Fruit fly (Drosophila melanogaster) whole organism, embryonic: ENCODE results near the gene flw.

Experiments used
- Aef1 ChIP-seq: fragments of 200-800 bp; sonication (Bioruptor generic); IDR thresholded peaks from 3 replicates; pipeline ENCODE4 v1.3.6; 2022; ENCODE audit warnings: missing biosample characterization, missing genetic modification characterization
- Atf-2 ChIP-seq: fragments of 200-800 bp; sonication (Bioruptor generic); optimal IDR thresholded peaks from 2 replicates; lab custom pipeline; 2016; ENCODE audit warnings: missing biosample characterization, missing genetic modification characterization
- BEAF-32 ChIP-seq: fragments of 200-800 bp; sonication (Bioruptor generic); optimal IDR thresholded peaks from 3 replicates; lab custom pipeline; 2017; ENCODE audit warnings: missing biosample characterization, missing genetic modification characterization, mild to moderate bottlenecking, moderate library complexity, missing genetic modification reagents
- CG11247 ChIP-seq: fragments of 200-800 bp; sonication (Bioruptor generic); IDR thresholded peaks from 2 replicates; pipeline ENCODE4 v1.3.6; 2022; ENCODE audit warnings: missing biosample characterization, missing genetic modification characterization
- CG12659 ChIP-seq: fragments of 200-800 bp; sonication (Bioruptor generic); optimal IDR thresholded peaks from 3 replicates; lab custom pipeline; 2017; ENCODE audit warnings: mild to moderate bottlenecking, missing biosample characterization, missing genetic modification reagents, missing genetic modification characterization
- CG16813 ChIP-seq: fragments of 200-800 bp; sonication (Bioruptor generic); IDR thresholded peaks from 3 replicates; pipeline ENCODE4 v1.3.6; 2022; ENCODE audit warnings: missing biosample characterization, missing genetic modification characterization; ENCODE audit not compliant: partially characterized antibody
- CG17186 ChIP-seq: fragments of 200-800 bp; sonication (Bioruptor generic); optimal IDR thresholded peaks from 3 replicates; lab custom pipeline; 2017; ENCODE audit warnings: missing biosample characterization, missing genetic modification reagents, missing genetic modification characterization
- CG17568 ChIP-seq: fragments of 200-800 bp; sonication (Bioruptor generic); optimal IDR thresholded peaks from 2 replicates; lab custom pipeline; 2018; ENCODE audit warnings: missing biosample characterization, mild to moderate bottlenecking, missing genetic modification characterization, moderate library complexity
- CG2875 ChIP-seq: fragments of 200-800 bp; sonication (Bioruptor generic); optimal IDR thresholded peaks from 2 replicates; lab custom pipeline; 2017; ENCODE audit warnings: missing biosample characterization, mild to moderate bottlenecking, missing genetic modification characterization, missing genetic modification reagents
- CG31224 ChIP-seq: fragments of 200-800 bp; sonication (Bioruptor generic); IDR thresholded peaks from 2 replicates; pipeline ENCODE4 v1.3.6; 2022; ENCODE audit warnings: missing biosample characterization, missing genetic modification characterization
- CG31365 ChIP-seq: fragments of 200-800 bp; sonication (Bioruptor generic); optimal IDR thresholded peaks from 2 replicates; lab custom pipeline; 2018; ENCODE audit warnings: missing biosample characterization, mild to moderate bottlenecking, missing genetic modification characterization
- CG3838 ChIP-seq: fragments of 200-800 bp; sonication (Bioruptor generic); optimal IDR thresholded peaks from 3 replicates; lab custom pipeline; 2016; ENCODE audit warnings: missing biosample characterization, missing genetic modification characterization
- CG4617 ChIP-seq: fragments of 200-800 bp; sonication (Bioruptor generic); optimal IDR thresholded peaks from 3 replicates; lab custom pipeline; 2016; ENCODE audit warnings: missing biosample characterization, missing genetic modification characterization, borderline replicate concordance
- CG4707 ChIP-seq: fragments of 200-800 bp; sonication (Bioruptor generic); optimal IDR thresholded peaks from 2 replicates; lab custom pipeline; 2018; ENCODE audit warnings: missing biosample characterization, mild to moderate bottlenecking, missing genetic modification characterization, moderate library complexity
- CG4854 ChIP-seq: fragments of 200-800 bp; sonication (Bioruptor generic); optimal IDR thresholded peaks from 2 replicates; lab custom pipeline; 2016; ENCODE audit warnings: missing biosample characterization, missing genetic modification characterization, inconsistent platforms
- CG6254 ChIP-seq: fragments of 200-800 bp; sonication (Bioruptor generic); optimal IDR thresholded peaks from 3 replicates; lab custom pipeline; 2017; ENCODE audit warnings: mild to moderate bottlenecking, missing biosample characterization, missing genetic modification reagents, missing genetic modification characterization
- CG6689 ChIP-seq: fragments of 200-800 bp; sonication (Bioruptor generic); IDR thresholded peaks from 2 replicates; pipeline ENCODE4 v1.3.6; 2022; ENCODE audit warnings: missing biosample characterization, missing genetic modification characterization
- CG6813 ChIP-seq: fragments of 200-800 bp; sonication (Bioruptor generic); optimal IDR thresholded peaks from 2 replicates; lab custom pipeline; 2017; ENCODE audit warnings: missing biosample characterization, missing genetic modification characterization, mild to moderate bottlenecking, moderate library complexity, missing genetic modification reagents
- CG7786 ChIP-seq: fragments of 200-800 bp; sonication (Bioruptor generic); optimal IDR thresholded peaks from 2 replicates; lab custom pipeline; 2016; ENCODE audit warnings: missing biosample characterization, missing genetic modification characterization
- CG7839 ChIP-seq: fragments of 200-800 bp; sonication (Bioruptor generic); optimal IDR thresholded peaks from 3 replicates; lab custom pipeline; 2018; ENCODE audit warnings: missing biosample characterization, mild to moderate bottlenecking, missing genetic modification characterization, moderate library complexity
- CG9437 ChIP-seq: fragments of 200-800 bp; sonication (Bioruptor generic); optimal IDR thresholded peaks from 2 replicates; lab custom pipeline; 2018; ENCODE audit warnings: missing biosample characterization, mild to moderate bottlenecking, missing genetic modification characterization
- CG9609 ChIP-seq: fragments of 200-800 bp; sonication (Bioruptor generic); optimal IDR thresholded peaks from 3 replicates; lab custom pipeline; 2016; ENCODE audit warnings: missing biosample characterization, missing genetic modification characterization
- CG9797 ChIP-seq: fragments of 200-800 bp; sonication (Bioruptor generic); optimal IDR thresholded peaks from 3 replicates; lab custom pipeline; 2018; ENCODE audit warnings: missing biosample characterization, mild to moderate bottlenecking, missing genetic modification characterization
- D19A ChIP-seq: fragments of 200-800 bp; optimal IDR thresholded peaks from 3 replicates; lab custom pipeline; 2019; ENCODE audit warnings: missing biosample characterization, mild to moderate bottlenecking, missing genetic modification characterization, moderate library complexity
- E2f1 ChIP-seq: fragments of 200-800 bp; sonication (Bioruptor generic); IDR thresholded peaks from 2 replicates; pipeline ENCODE4 v1.3.6; 2022; ENCODE audit warnings: missing biosample characterization, missing genetic modification characterization
- Ets65A ChIP-seq: fragments of 200-800 bp; sonication (Bioruptor generic); peaks from one replicate; lab custom pipeline; 2016; ENCODE audit warnings: missing biosample characterization, missing genetic modification characterization
- Fer1 ChIP-seq: fragments of 200-800 bp; sonication (Bioruptor generic); optimal IDR thresholded peaks from 2 replicates; lab custom pipeline; 2017; ENCODE audit warnings: missing biosample characterization, mild to moderate bottlenecking, missing genetic modification characterization
- HLHmδ ChIP-seq: fragments of 200-800 bp; sonication (Bioruptor generic); optimal IDR thresholded peaks from 2 replicates; lab custom pipeline; 2018; ENCODE audit warnings: missing biosample characterization, mild to moderate bottlenecking, missing genetic modification characterization, moderate library complexity
- Hand ChIP-seq: fragments of 200-800 bp; sonication (Bioruptor generic); optimal IDR thresholded peaks from 2 replicates; lab custom pipeline; 2017; ENCODE audit warnings: mild to moderate bottlenecking, missing biosample characterization, missing genetic modification reagents, missing genetic modification characterization
- Hr3 ChIP-seq: fragments of 200-800 bp; sonication (Bioruptor generic); optimal IDR thresholded peaks from 3 replicates; lab custom pipeline; 2016; ENCODE audit warnings: missing biosample characterization, missing genetic modification characterization
- Med ChIP-seq: fragments of 200-800 bp; sonication (Bioruptor generic); peaks from one replicate; lab custom pipeline; 2016; ENCODE audit warnings: missing biosample characterization, missing genetic modification characterization, mild to moderate bottlenecking, inconsistent platforms, moderate library complexity
- NC2β ChIP-seq: fragments of 200-800 bp; sonication (Bioruptor generic); optimal IDR thresholded peaks from 2 replicates; lab custom pipeline; 2016; ENCODE audit warnings: missing biosample characterization, missing genetic modification characterization
- Nf-YC ChIP-seq: fragments of 200-800 bp; optimal IDR thresholded peaks from 3 replicates; lab custom pipeline; 2019; ENCODE audit warnings: missing biosample characterization, mild to moderate bottlenecking, missing genetic modification characterization, moderate library complexity
- Scr ChIP-seq: fragments of 200-800 bp; sonication (Bioruptor generic); IDR thresholded peaks from 2 replicates; pipeline ENCODE4 v1.3.6; 2022; ENCODE audit warnings: missing biosample characterization, missing genetic modification characterization; ENCODE audit not compliant: partially characterized antibody
- Sox102F ChIP-seq: fragments of 200-800 bp; sonication (Bioruptor generic); optimal IDR thresholded peaks from 2 replicates; lab custom pipeline; 2018; ENCODE audit warnings: missing biosample characterization, mild to moderate bottlenecking, missing genetic modification characterization, moderate library complexity
- amos ChIP-seq: fragments of 200-800 bp; sonication (Bioruptor generic); IDR thresholded peaks from 2 replicates; pipeline ENCODE4 v1.3.6; 2022; ENCODE audit warnings: missing biosample characterization, missing genetic modification characterization; ENCODE audit not compliant: partially characterized antibody
- ap ChIP-seq: fragments of 200-800 bp; sonication (Bioruptor generic); IDR thresholded peaks from 2 replicates; pipeline ENCODE4 v1.3.6; 2022; ENCODE audit warnings: missing biosample characterization, missing genetic modification characterization
- corto ChIP-seq: fragments of 200-800 bp; sonication (Bioruptor generic); optimal IDR thresholded peaks from 2 replicates; lab custom pipeline; 2016; ENCODE audit warnings: missing biosample characterization, mild to moderate bottlenecking, missing genetic modification characterization, moderate library complexity
- dm ChIP-seq: fragments of 200-800 bp; sonication (Bioruptor generic); optimal IDR thresholded peaks from 3 replicates; lab custom pipeline; 2016; ENCODE audit warnings: missing biosample characterization, missing genetic modification characterization
- eve ChIP-seq, 2 experiments: fragments of >200 bp; optimal IDR thresholded peaks; 2 replicates each; lab custom pipeline; 2017; ENCODE audit warnings: missing biosample characterization in 2 of 2, missing genetic modification characterization in 2 of 2
- h ChIP-seq: fragments of >200 bp; optimal IDR thresholded peaks from 2 replicates; lab custom pipeline; 2017
- her ChIP-seq: fragments of 200-800 bp; sonication (Bioruptor generic); optimal IDR thresholded peaks from 2 replicates; lab custom pipeline; 2016; ENCODE audit warnings: missing biosample characterization, missing genetic modification characterization
- jigr1 ChIP-seq: fragments of 200-800 bp; sonication (Bioruptor generic); IDR thresholded peaks from 3 replicates; pipeline ENCODE4 v1.3.6; 2022; ENCODE audit warnings: missing biosample characterization, missing genetic modification characterization
- odd ChIP-seq: fragments of 200-800 bp; sonication (Bioruptor generic); optimal IDR thresholded peaks from 2 replicates; lab custom pipeline; 2017; ENCODE audit warnings: missing biosample characterization, mild to moderate bottlenecking, missing genetic modification characterization
- sima ChIP-seq: fragments of 200-800 bp; sonication (Bioruptor generic); optimal IDR thresholded peaks from 2 replicates; lab custom pipeline; 2016; ENCODE audit warnings: missing biosample characterization, missing genetic modification characterization
- tio ChIP-seq: fragments of 200-800 bp; sonication (Bioruptor generic); optimal IDR thresholded peaks from 2 replicates; lab custom pipeline; 2017; ENCODE audit warnings: missing biosample characterization, missing genetic modification characterization, inconsistent platforms
- vfl ChIP-seq: fragments of 200-800 bp; sonication (Bioruptor generic); optimal IDR thresholded peaks from 2 replicates; lab custom pipeline; 2016; ENCODE audit warnings: missing biosample characterization, missing genetic modification characterization
- yki ChIP-seq: fragments of >200 bp; optimal IDR thresholded peaks from 3 replicates; lab custom pipeline; 2018
- z ChIP-seq: fragments of 200-800 bp; sonication (Bioruptor generic); IDR thresholded peaks from 3 replicates; pipeline ENCODE4 v1.3.6; 2022; ENCODE audit warnings: missing biosample characterization, missing genetic modification characterization
- zen2 ChIP-seq: fragments of 200-800 bp; sonication (Bioruptor generic); IDR thresholded peaks from 3 replicates; pipeline ENCODE4 v1.3.6; 2022; ENCODE audit warnings: missing biosample characterization, missing genetic modification characterization; ENCODE audit not compliant: partially characterized antibody
- zfh1 ChIP-seq: fragments of 200-800 bp; sonication (Bioruptor generic); IDR thresholded peaks from 3 replicates; pipeline ENCODE4 v1.3.6; 2022; ENCODE audit warnings: missing biosample characterization, missing genetic modification characterization

Gene flw

dm6 chrX:10387672-10388071 lies 1.9 kb downstream of the flw start (continued):
- TF ChIP-seq CG3838 (GFP tag; lab: Kevin White, UChicago) (no peak), CG31224 (GFP tag; lab: Robert Waterston, UW) (0 out of 2 replicates have a peak, but pooled peaks have one; percentile 25), CG2875 (GFP tag; lab: Kevin White, UChicago) (no peak), E2f1 (GFP tag; lab: Robert Waterston, UW) (peak; percentile 23; the same call in 1 of the 2 replicates), ap (GFP tag; lab: Robert Waterston, UW) (no peak), Fer1 (GFP tag; lab: Kevin White, UChicago) (peak; percentile 31), Ets65A (GFP tag; lab: Kevin White, UChicago) (peak; percentile 94), Med (GFP tag; lab: Kevin White, UChicago) (peak; percentile 93), CG4707 (GFP tag; lab: Kevin White, UChicago) (no peak), CG9437 (GFP tag; lab: Kevin White, UChicago) (no peak), corto (GFP tag; lab: Kevin White, UChicago) (no peak), h (lab: Kevin White, UChicago) (no peak), amos (GFP tag; lab: Robert Waterston, UW) (no peak), dm (GFP tag; lab: Kevin White, UChicago) (no peak), jigr1 (GFP tag; lab: Robert Waterston, UW) (no peak), CG6689 (GFP tag; lab: Robert Waterston, UW) (0 out of 2 replicates have a peak, but pooled peaks have one; percentile 23), BEAF-32 (GFP tag; lab: Kevin White, UChicago) (no peak), Atf-2 (GFP tag; lab: Kevin White, UChicago) (no peak), CG7786 (GFP tag; lab: Kevin White, UChicago) (peak; percentile 43), zfh1 (peak; percentile 57; the same call in 2 of the 3 replicates), CG17568 (GFP tag; lab: Kevin White, UChicago) (no peak), CG4617 (GFP tag; lab: Kevin White, UChicago) (no peak), eve (GFP tag; optimal IDR thresholded peaks at IDR 0.05; lab: Kevin White, UChicago) (no peak), her (peak; percentile 8), vfl (GFP tag; lab: Kevin White, UChicago) (no peak), CG16813 (GFP tag; lab: Robert Waterston, UW) (no peak), z (GFP tag; lab: Robert Waterston, UW) (no peak), NC2β (no peak), CG12659 (GFP tag; lab: Kevin White, UChicago) (peak; percentile 29), yki (no peak), zen2 (GFP tag; lab: Robert Waterston, UW) (no peak), CG31365 (tag; lab: Kevin White, UChicago) (peak; percentile 10), CG6813 (GFP tag; lab: Kevin White, UChicago) (no peak), tio (peak; percentile 7), D19A (tag; lab: Kevin White, UChicago) (no peak), CG9797 (no peak), sima (GFP tag; lab: Kevin White, UChicago) (no peak), Nf-YC (tag; lab: Kevin White, UChicago) (no peak), Hr3 (no peak), CG11247 (GFP tag; lab: Robert Waterston, UW) (peak; percentile 62), CG7839 (peak; percentile 66), odd (GFP tag; lab: Kevin White, UChicago) (no peak), Scr (GFP tag; lab: Robert Waterston, UW) (no peak), CG6254 (GFP tag; lab: Kevin White, UChicago) (no peak), CG9609 (GFP tag; lab: Kevin White, UChicago) (peak; percentile 21), Hand (GFP tag; lab: Kevin White, UChicago) (no peak), CG17186 (GFP tag; lab: Kevin White, UChicago) (no peak), Aef1 (GFP tag; lab: Robert Waterston, UW) (peak; percentile 34; the same call in 1 of the 3 replicates), Sox102F (GFP tag; lab: Kevin White, UChicago) (peak; percentile 33), CG4854 (GFP tag; lab: Kevin White, UChicago) (no peak), HLHmδ (GFP tag; lab: Kevin White, UChicago) (no peak)
